Fruit fly (Drosophila melanogaster) whole organism, embryonic: ENCODE measurements around the gene Cdk1.

Experiments
- Atf3 ChIP-seq: fragments of 200-800 bp; sonication (Bioruptor generic); optimal IDR thresholded peaks from 3 replicates; lab custom pipeline; 2016; ENCODE audit warnings: missing biosample characterization, missing genetic modification characterization
- B-H1 ChIP-seq: fragments of 200-800 bp; sonication (Bioruptor generic); IDR thresholded peaks from 3 replicates; pipeline ENCODE4 v1.3.6; 2022; ENCODE audit warnings: missing biosample characterization, missing genetic modification characterization
- CG10366 ChIP-seq: fragments of 200-800 bp; sonication (Bioruptor generic); IDR thresholded peaks from 2 replicates; pipeline ENCODE4 v1.3.6; 2022; ENCODE audit warnings: missing biosample characterization, missing genetic modification characterization
- CG11560 ChIP-seq: fragments of 200-800 bp; sonication (Bioruptor generic); IDR thresholded peaks from 3 replicates; pipeline ENCODE4 v1.3.6; 2022; ENCODE audit warnings: missing biosample characterization, missing genetic modification characterization
- CG12236 ChIP-seq: fragments of 200-800 bp; sonication (Bioruptor generic); optimal IDR thresholded peaks from 2 replicates; lab custom pipeline; 2016; ENCODE audit warnings: missing biosample characterization, missing genetic modification characterization
- CG13424 ChIP-seq: fragments of 200-800 bp; sonication (Bioruptor generic); optimal IDR thresholded peaks from 2 replicates; lab custom pipeline; 2019; ENCODE audit warnings: missing biosample characterization, mild to moderate bottlenecking, missing genetic modification characterization, moderate library complexity
- CG2712 ChIP-seq: fragments of 200-800 bp; optimal IDR thresholded peaks from 3 replicates; lab custom pipeline; 2019; ENCODE audit warnings: missing biosample characterization, mild to moderate bottlenecking, missing genetic modification characterization, moderate library complexity
- CG3065 ChIP-seq: fragments of 200-800 bp; sonication (Bioruptor generic); optimal IDR thresholded peaks from 2 replicates; lab custom pipeline; 2016; ENCODE audit warnings: missing biosample characterization, missing genetic modification characterization
- CG32767 ChIP-seq: fragments of 200-800 bp; sonication (Bioruptor generic); IDR thresholded peaks from 2 replicates; pipeline ENCODE4 v1.3.6; 2022; ENCODE audit warnings: missing biosample characterization, missing genetic modification characterization
- CG3838 ChIP-seq: fragments of 200-800 bp; sonication (Bioruptor generic); optimal IDR thresholded peaks from 3 replicates; lab custom pipeline; 2016; ENCODE audit warnings: missing biosample characterization, missing genetic modification characterization
- CG4854 ChIP-seq: fragments of 200-800 bp; sonication (Bioruptor generic); optimal IDR thresholded peaks from 2 replicates; lab custom pipeline; 2016; ENCODE audit warnings: missing biosample characterization, missing genetic modification characterization, inconsistent platforms
- CG5180 ChIP-seq: fragments of 200-800 bp; sonication (Bioruptor generic); optimal IDR thresholded peaks from 3 replicates; lab custom pipeline; 2017; ENCODE audit warnings: missing biosample characterization, missing genetic modification characterization, mild to moderate bottlenecking, moderate library complexity, missing genetic modification reagents
- CG6654 ChIP-seq: fragments of 200-800 bp; sonication (Bioruptor generic); optimal IDR thresholded peaks from 2 replicates; lab custom pipeline; 2017; ENCODE audit warnings: missing biosample characterization, mild to moderate bottlenecking, missing genetic modification characterization
- CG6854 ChIP-seq: fragments of 200-800 bp; sonication (Bioruptor generic); optimal IDR thresholded peaks from 3 replicates; lab custom pipeline; 2017; ENCODE audit warnings: missing biosample characterization, mild to moderate bottlenecking, missing genetic modification characterization
- CG7372 ChIP-seq: fragments of 200-800 bp; sonication (Bioruptor generic); IDR thresholded peaks from 2 replicates; pipeline ENCODE4 v1.3.6; 2022; ENCODE audit warnings: missing biosample characterization, missing genetic modification characterization
- CG7745 ChIP-seq: fragments of 200-800 bp; sonication (Bioruptor generic); optimal IDR thresholded peaks from 2 replicates; lab custom pipeline; 2018; ENCODE audit warnings: missing biosample characterization, mild to moderate bottlenecking, missing genetic modification characterization, moderate library complexity
- CG7786 ChIP-seq: fragments of 200-800 bp; sonication (Bioruptor generic); optimal IDR thresholded peaks from 2 replicates; lab custom pipeline; 2016; ENCODE audit warnings: missing biosample characterization, missing genetic modification characterization
- CG8359 ChIP-seq: fragments of 200-800 bp; sonication (Bioruptor generic); optimal IDR thresholded peaks from 2 replicates; lab custom pipeline; 2017; ENCODE audit warnings: missing biosample characterization, mild to moderate bottlenecking, missing genetic modification characterization, borderline replicate concordance
- CG8478 ChIP-seq: fragments of >200 bp; optimal IDR thresholded peaks from 2 replicates; lab custom pipeline; 2018
- CG9609 ChIP-seq: fragments of 200-800 bp; sonication (Bioruptor generic); optimal IDR thresholded peaks from 3 replicates; lab custom pipeline; 2016; ENCODE audit warnings: missing biosample characterization, missing genetic modification characterization
- CoRest ChIP-seq: fragments of 200-800 bp; sonication (Bioruptor generic); optimal IDR thresholded peaks from 3 replicates; lab custom pipeline; 2018; ENCODE audit warnings: missing biosample characterization, mild to moderate bottlenecking, missing genetic modification characterization, moderate library complexity
- Drgx ChIP-seq: fragments of 200-800 bp; sonication (Bioruptor generic); IDR thresholded peaks from 2 replicates; pipeline ENCODE4 v1.3.6; 2022; ENCODE audit warnings: missing biosample characterization, missing genetic modification characterization
- E2f1 ChIP-seq: fragments of 200-800 bp; sonication (Bioruptor generic); IDR thresholded peaks from 2 replicates; pipeline ENCODE4 v1.3.6; 2022; ENCODE audit warnings: missing biosample characterization, missing genetic modification characterization
- ERR ChIP-seq: fragments of 200-800 bp; sonication (Bioruptor generic); optimal IDR thresholded peaks from 2 replicates; lab custom pipeline; 2016; ENCODE audit warnings: missing biosample characterization, missing genetic modification characterization
- Hr3 ChIP-seq: fragments of 200-800 bp; sonication (Bioruptor generic); optimal IDR thresholded peaks from 3 replicates; lab custom pipeline; 2016; ENCODE audit warnings: missing biosample characterization, missing genetic modification characterization
- Nf-YA ChIP-seq: fragments of 200-800 bp; sonication (Bioruptor generic); IDR thresholded peaks from 2 replicates; pipeline ENCODE4 v1.3.6; 2022; ENCODE audit warnings: missing biosample characterization, missing genetic modification characterization
- Sry-β ChIP-seq: fragments of 200-800 bp; sonication (Bioruptor generic); optimal IDR thresholded peaks from 2 replicates; lab custom pipeline; 2018; ENCODE audit warnings: missing biosample characterization, mild to moderate bottlenecking, missing genetic modification characterization, moderate library complexity
- Sry-δ ChIP-seq: fragments of 200-800 bp; sonication (Bioruptor generic); optimal IDR thresholded peaks from 2 replicates; lab custom pipeline; 2016; ENCODE audit warnings: missing biosample characterization, missing genetic modification characterization
- Ssrp ChIP-seq: fragments of 200-800 bp; sonication (Bioruptor generic); optimal IDR thresholded peaks from 2 replicates; lab custom pipeline; 2018; ENCODE audit warnings: missing biosample characterization, mild to moderate bottlenecking, missing genetic modification characterization, moderate library complexity
- ap ChIP-seq: fragments of 200-800 bp; sonication (Bioruptor generic); IDR thresholded peaks from 2 replicates; pipeline ENCODE4 v1.3.6; 2022; ENCODE audit warnings: missing biosample characterization, missing genetic modification characterization
- bcd ChIP-seq: fragments of 200-800 bp; sonication (Bioruptor generic); optimal IDR thresholded peaks from 2 replicates; lab custom pipeline; 2017; ENCODE audit warnings: missing biosample characterization, mild to moderate bottlenecking, missing genetic modification characterization
- ci ChIP-seq: fragments of 200-800 bp; sonication (Bioruptor generic); IDR thresholded peaks from 3 replicates; pipeline ENCODE4 v1.3.6; 2022; ENCODE audit warnings: missing biosample characterization, missing genetic modification characterization
- dysf ChIP-seq: fragments of 200-800 bp; sonication (Bioruptor generic); IDR thresholded peaks from 3 replicates; pipeline ENCODE4 v1.3.6; 2022; ENCODE audit warnings: missing biosample characterization, missing genetic modification characterization
- fd102C ChIP-seq: fragments of 200-800 bp; sonication (Bioruptor generic); optimal IDR thresholded peaks from 2 replicates; lab custom pipeline; 2018; ENCODE audit warnings: missing biosample characterization, mild to moderate bottlenecking, missing genetic modification characterization, moderate library complexity
- gsb ChIP-seq: fragments of 200-800 bp; sonication (Bioruptor generic); IDR thresholded peaks from 2 replicates; pipeline ENCODE4 v1.3.6; 2022; ENCODE audit warnings: missing biosample characterization, missing genetic modification characterization
- ham ChIP-seq: fragments of 200-800 bp; sonication (Bioruptor generic); IDR thresholded peaks from 2 replicates; pipeline ENCODE4 v1.3.6; 2022; ENCODE audit warnings: missing biosample characterization, missing genetic modification characterization
- hb ChIP-seq: fragments of 200-800 bp; sonication (Bioruptor generic); IDR thresholded peaks from 3 replicates; pipeline ENCODE4 v1.3.6; 2022; ENCODE audit warnings: missing biosample characterization, missing genetic modification characterization; ENCODE audit not compliant: partially characterized antibody
- insv ChIP-seq, 2 experiments: fragments of 200-800 bp; sonication (Bioruptor generic); optimal IDR thresholded peaks; 3 replicates each; lab custom pipeline; 2016 to 2018; ENCODE audit warnings: missing biosample characterization in 2 of 2, missing genetic modification characterization in 2 of 2
- jing ChIP-seq: fragments of 200-800 bp; sonication (Bioruptor generic); optimal IDR thresholded peaks from 2 replicates; lab custom pipeline; 2018; ENCODE audit warnings: missing biosample characterization, mild to moderate bottlenecking, missing genetic modification characterization
- knrl ChIP-seq: fragments of 200-800 bp; sonication (Bioruptor generic); IDR thresholded peaks from 3 replicates; pipeline ENCODE4 v1.3.6; 2022; ENCODE audit warnings: missing biosample characterization, missing genetic modification characterization; ENCODE audit not compliant: partially characterized antibody
- lbe ChIP-seq: fragments of 200-800 bp; sonication (Bioruptor generic); optimal IDR thresholded peaks from 2 replicates; lab custom pipeline; 2016; ENCODE audit warnings: missing biosample characterization, mild to moderate bottlenecking, missing genetic modification characterization
- lola ChIP-seq, 3 experiments: fragments of >200 bp in 2 of 3; fragments of 200-800 bp in 1 of 3; sonication (Bioruptor generic) in 1 of 3; optimal IDR thresholded peaks; 2 replicates each; lab custom pipeline; 2017 to 2019; ENCODE audit warnings: missing biosample characterization in 3 of 3, missing genetic modification characterization in 3 of 3, mild to moderate bottlenecking in 1 of 3, moderate library complexity in 1 of 3
- mld ChIP-seq: fragments of 200-800 bp; sonication (Bioruptor generic); IDR thresholded peaks from 3 replicates; pipeline ENCODE4 v1.3.6; 2022; ENCODE audit warnings: missing biosample characterization, missing genetic modification characterization; ENCODE audit not compliant: partially characterized antibody
- nerfin-1 ChIP-seq: fragments of 200-800 bp; sonication (Bioruptor generic); optimal IDR thresholded peaks from 3 replicates; lab custom pipeline; 2019; ENCODE audit warnings: missing biosample characterization, mild to moderate bottlenecking, missing genetic modification characterization, moderate library complexity
- pho ChIP-seq: fragments of 200-800 bp; sonication (Bioruptor generic); optimal IDR thresholded peaks from 2 replicates; lab custom pipeline; 2016; ENCODE audit warnings: missing biosample characterization, missing genetic modification characterization
- shn ChIP-seq: fragments of 200-800 bp; sonication (Bioruptor generic); optimal IDR thresholded peaks from 3 replicates; lab custom pipeline; 2016; ENCODE audit warnings: missing biosample characterization, missing genetic modification characterization
- sim ChIP-seq: fragments of 200-800 bp; sonication (Bioruptor generic); IDR thresholded peaks from 2 replicates; pipeline ENCODE4 v1.3.6; 2022; ENCODE audit warnings: missing biosample characterization, missing genetic modification characterization
- slbo ChIP-seq: fragments of 200-800 bp; sonication (Bioruptor generic); IDR thresholded peaks from 2 replicates; pipeline ENCODE4 v1.3.6; 2022; ENCODE audit warnings: missing biosample characterization, missing genetic modification characterization
- slou ChIP-seq: fragments of 200-800 bp; sonication (Bioruptor generic); optimal IDR thresholded peaks from 3 replicates; lab custom pipeline; 2016; ENCODE audit warnings: missing biosample characterization, missing genetic modification characterization
- wek ChIP-seq: fragments of 200-800 bp; sonication (Bioruptor generic); optimal IDR thresholded peaks from 3 replicates; lab custom pipeline; 2018; ENCODE audit warnings: missing biosample characterization, mild to moderate bottlenecking, missing genetic modification characterization, moderate library complexity
- z ChIP-seq: fragments of 200-800 bp; sonication (Bioruptor generic); IDR thresholded peaks from 3 replicates; pipeline ENCODE4 v1.3.6; 2022; ENCODE audit warnings: missing biosample characterization, missing genetic modification characterization

Cdk1 gene

dm6 chr2L:10339212-10339721 is 46.8 kb downstream of the Cdk1 start, which contains the start of gene SamDC (continued):
- TF ChIP-seq B-H1 (GFP tag; lab: Robert Waterston, UW) (no peak; the same call in 2 of the 3 replicates), CG6854 (GFP tag; lab: Kevin White, UChicago) (peak; percentile 33), E2f1 (GFP tag; lab: Robert Waterston, UW) (no peak), Hr3 (GFP tag; lab: Kevin White, UChicago) (peak; percentile 37), hb (GFP tag; lab: Robert Waterston, UW) (peak; percentile 73; the same call in 2 of the 3 replicates), CG32767 (GFP tag; lab: Robert Waterston, UW) (no peak), nerfin-1 (tag; lab: Kevin White, UChicago) (no peak), CG11560 (no peak), Nf-YA (GFP tag; lab: Robert Waterston, UW) (no peak), insv (GFP tag; optimal IDR thresholded peaks at IDR 0.05; lab: Kevin White, UChicago) (peak in 1 of 2 experiments; percentile 31), CG3065 (GFP tag; lab: Kevin White, UChicago) (no peak), gsb (no peak), ci (peak; percentile 66; the same call in 2 of the 3 replicates), CG3838 (GFP tag; lab: Kevin White, UChicago) (no peak), wek (GFP tag; lab: Kevin White, UChicago) (peak; percentile 13), CG12236 (GFP tag; lab: Kevin White, UChicago) (no peak), Sry-β (GFP tag; lab: Kevin White, UChicago) (no peak), Drgx (GFP tag; lab: Robert Waterston, UW) (no peak; the same call in 1 of the 2 replicates), fd102C (GFP tag; lab: Kevin White, UChicago) (no peak), Ssrp (tag; lab: Kevin White, UChicago) (peak; percentile 57), Sry-δ (peak; percentile 92), CG5180 (GFP tag; lab: Kevin White, UChicago) (peak; percentile 59), CG10366 (GFP tag; lab: Robert Waterston, UW) (no peak; the same call in 1 of the 2 replicates), knrl (GFP tag; lab: Robert Waterston, UW) (peak; percentile 87), mld (GFP tag; lab: Robert Waterston, UW) (peak; percentile 85), shn (no peak), ERR (GFP tag; lab: Kevin White, UChicago) (no peak), lola (GFP tag; optimal IDR thresholded peaks at IDR 0.05; lab: Kevin White, UChicago) (peak in 2 of 3 experiments; percentile 24 to 98), CG8478 (lab: Kevin White, UChicago) (no peak), pho (GFP tag; lab: Kevin White, UChicago) (peak; percentile 46), CG7786 (GFP tag; lab: Kevin White, UChicago) (peak; percentile 16), bcd (no peak), jing (GFP tag; lab: Kevin White, UChicago) (no peak), CG7745 (tag; lab: Kevin White, UChicago) (peak; percentile 54), slbo (GFP tag; lab: Robert Waterston, UW) (peak; percentile 57), CG13424 (tag; lab: Kevin White, UChicago) (peak; percentile 59), ap (GFP tag; lab: Robert Waterston, UW) (no peak), CG4854 (GFP tag; lab: Kevin White, UChicago) (no peak), CG2712 (tag; lab: Kevin White, UChicago) (peak; percentile 53), CG8359 (GFP tag; lab: Kevin White, UChicago) (no peak), z (GFP tag; lab: Robert Waterston, UW) (no peak), dysf (GFP tag; lab: Robert Waterston, UW) (peak; percentile 59; the same call in 1 of the 3 replicates), ham (no peak), CG9609 (GFP tag; lab: Kevin White, UChicago) (no peak), lbe (GFP tag; lab: Kevin White, UChicago) (peak; percentile 13), slou (no peak), CG6654 (GFP tag; lab: Kevin White, UChicago) (no peak), CG7372 (GFP tag; lab: Robert Waterston, UW) (no peak), sim (GFP tag; lab: Robert Waterston, UW) (no peak), CoRest (tag; lab: Kevin White, UChicago) (peak; percentile 66), Atf3 (no peak)
